Fruit fly (Drosophila melanogaster) whole organism, embryonic: ENCODE results near the gene Shmt.

ENCODE experiments used
- ATbp ChIP-seq: fragments of 200-800 bp; sonication (Bioruptor generic); optimal IDR thresholded peaks from 2 replicates; lab custom pipeline; 2017; ENCODE audit warnings: missing biosample characterization, mild to moderate bottlenecking, missing genetic modification characterization, missing genetic modification reagents
- Adf1 ChIP-seq: fragments of 200-800 bp; sonication (Bioruptor generic); IDR thresholded peaks from 2 replicates; pipeline ENCODE4 v1.3.6; 2022; ENCODE audit warnings: missing biosample characterization, missing genetic modification characterization
- CG11456 ChIP-seq: fragments of 200-800 bp; sonication (Bioruptor generic); IDR thresholded peaks from 3 replicates; pipeline ENCODE4 v1.3.6; 2022; ENCODE audit warnings: missing biosample characterization, missing genetic modification characterization
- CG12236 ChIP-seq: fragments of 200-800 bp; sonication (Bioruptor generic); optimal IDR thresholded peaks from 2 replicates; lab custom pipeline; 2016; ENCODE audit warnings: missing biosample characterization, missing genetic modification characterization
- CG12769 ChIP-seq: fragments of 200-800 bp; sonication (Bioruptor generic); optimal IDR thresholded peaks from 2 replicates; lab custom pipeline; 2019; ENCODE audit warnings: missing biosample characterization, mild to moderate bottlenecking, missing genetic modification characterization, moderate library complexity
- CG13775 ChIP-seq: fragments of 200-800 bp; sonication (Bioruptor generic); optimal IDR thresholded peaks from 3 replicates; lab custom pipeline; 2017; ENCODE audit warnings: missing biosample characterization, mild to moderate bottlenecking, missing genetic modification characterization
- CG15269 ChIP-seq: fragments of 200-800 bp; sonication (Bioruptor generic); optimal IDR thresholded peaks from 2 replicates; lab custom pipeline; 2018; ENCODE audit warnings: missing biosample characterization, mild to moderate bottlenecking, missing genetic modification characterization, moderate library complexity
- CG15601 ChIP-seq: fragments of 200-800 bp; sonication (Bioruptor generic); optimal IDR thresholded peaks from 3 replicates; lab custom pipeline; 2019; ENCODE audit warnings: missing biosample characterization, mild to moderate bottlenecking, missing genetic modification characterization, moderate library complexity
- CG15696 ChIP-seq: fragments of 200-800 bp; sonication (Bioruptor generic); optimal IDR thresholded peaks from 2 replicates; lab custom pipeline; 2019; ENCODE audit warnings: missing biosample characterization, mild to moderate bottlenecking, missing genetic modification characterization, moderate library complexity
- CG1602 ChIP-seq: fragments of 200-800 bp; sonication (Bioruptor generic); optimal IDR thresholded peaks from 3 replicates; lab custom pipeline; 2016; ENCODE audit warnings: missing biosample characterization, missing genetic modification characterization
- CG16815 ChIP-seq: fragments of 200-800 bp; sonication (Bioruptor generic); optimal IDR thresholded peaks from 3 replicates; lab custom pipeline; 2017; ENCODE audit warnings: missing biosample characterization, mild to moderate bottlenecking, missing genetic modification characterization
- CG17186 ChIP-seq: fragments of 200-800 bp; sonication (Bioruptor generic); optimal IDR thresholded peaks from 3 replicates; lab custom pipeline; 2017; ENCODE audit warnings: missing biosample characterization, missing genetic modification reagents, missing genetic modification characterization
- CG17385 ChIP-seq: fragments of 200-800 bp; sonication (Bioruptor generic); optimal IDR thresholded peaks from 3 replicates; lab custom pipeline; 2018; ENCODE audit warnings: missing biosample characterization, mild to moderate bottlenecking, missing genetic modification characterization
- CG1792 ChIP-seq: fragments of 200-800 bp; sonication (Bioruptor generic); optimal IDR thresholded peaks from 2 replicates; lab custom pipeline; 2016; ENCODE audit warnings: missing biosample characterization, missing genetic modification characterization
- CG31365 ChIP-seq: fragments of 200-800 bp; sonication (Bioruptor generic); optimal IDR thresholded peaks from 2 replicates; lab custom pipeline; 2018; ENCODE audit warnings: missing biosample characterization, mild to moderate bottlenecking, missing genetic modification characterization
- CG3407 ChIP-seq: fragments of 200-800 bp; sonication (Bioruptor generic); optimal IDR thresholded peaks from 2 replicates; lab custom pipeline; 2018; ENCODE audit warnings: missing biosample characterization, mild to moderate bottlenecking, missing genetic modification characterization
- CG4282 ChIP-seq: fragments of 200-800 bp; sonication (Bioruptor generic); optimal IDR thresholded peaks from 2 replicates; lab custom pipeline; 2016; ENCODE audit warnings: missing biosample characterization, missing genetic modification characterization
- CG4404 ChIP-seq: fragments of 200-800 bp; sonication (Bioruptor generic); IDR thresholded peaks from 2 replicates; pipeline ENCODE4 v1.3.6; 2022; ENCODE audit warnings: missing biosample characterization, missing genetic modification characterization
- CG4820 ChIP-seq: fragments of 200-800 bp; sonication (Bioruptor generic); optimal IDR thresholded peaks from 3 replicates; lab custom pipeline; 2016; ENCODE audit warnings: missing biosample characterization, missing genetic modification characterization
- CG6175 ChIP-seq: fragments of 200-800 bp; sonication (Bioruptor generic); IDR thresholded peaks from 3 replicates; pipeline ENCODE4 v1.3.6; 2022; ENCODE audit warnings: missing biosample characterization, missing genetic modification characterization
- CG8359 ChIP-seq: fragments of 200-800 bp; sonication (Bioruptor generic); optimal IDR thresholded peaks from 2 replicates; lab custom pipeline; 2017; ENCODE audit warnings: missing biosample characterization, mild to moderate bottlenecking, missing genetic modification characterization, borderline replicate concordance
- CG8924 ChIP-seq: fragments of 200-800 bp; optimal IDR thresholded peaks from 3 replicates; lab custom pipeline; 2019; ENCODE audit warnings: missing biosample characterization, mild to moderate bottlenecking, missing genetic modification characterization, moderate library complexity
- CG9437 ChIP-seq: fragments of 200-800 bp; sonication (Bioruptor generic); optimal IDR thresholded peaks from 2 replicates; lab custom pipeline; 2018; ENCODE audit warnings: missing biosample characterization, mild to moderate bottlenecking, missing genetic modification characterization
- CG9797 ChIP-seq: fragments of 200-800 bp; sonication (Bioruptor generic); optimal IDR thresholded peaks from 3 replicates; lab custom pipeline; 2018; ENCODE audit warnings: missing biosample characterization, mild to moderate bottlenecking, missing genetic modification characterization
- HLH3B ChIP-seq: fragments of 200-800 bp; sonication (Bioruptor generic); IDR thresholded peaks from 2 replicates; pipeline ENCODE4 v1.3.6; 2022; ENCODE audit warnings: missing biosample characterization, missing genetic modification characterization
- HmgZ ChIP-seq: fragments of 200-800 bp; sonication (Bioruptor generic); optimal IDR thresholded peaks from 2 replicates; lab custom pipeline; 2018; ENCODE audit warnings: missing biosample characterization, mild to moderate bottlenecking, missing genetic modification characterization
- Hsf ChIP-seq: fragments of 200-800 bp; sonication (Bioruptor generic); optimal IDR thresholded peaks from 3 replicates; lab custom pipeline; 2016; ENCODE audit warnings: missing biosample characterization, missing genetic modification characterization
- MBD-R2 ChIP-seq: fragments of 200-800 bp; sonication (Bioruptor generic); IDR thresholded peaks from 2 replicates; pipeline ENCODE4 v1.3.6; 2022; ENCODE audit warnings: missing biosample characterization, missing genetic modification characterization
- MESR4 ChIP-seq: fragments of 200-800 bp; sonication (Bioruptor generic); optimal IDR thresholded peaks from 2 replicates; lab custom pipeline; 2018; ENCODE audit warnings: missing biosample characterization, mild to moderate bottlenecking, missing genetic modification characterization, moderate library complexity
- Oli ChIP-seq: fragments of 200-800 bp; sonication (Bioruptor generic); optimal IDR thresholded peaks from 2 replicates; lab custom pipeline; 2018; ENCODE audit warnings: missing biosample characterization, mild to moderate bottlenecking, missing genetic modification characterization, moderate library complexity
- Opbp ChIP-seq: fragments of 200-800 bp; sonication (Bioruptor generic); IDR thresholded peaks from 3 replicates; pipeline ENCODE4 v1.3.6; 2022; ENCODE audit warnings: missing biosample characterization, missing genetic modification characterization; ENCODE audit not compliant: partially characterized antibody
- Stat92E ChIP-seq, 3 experiments: fragments of >200 bp in 2 of 3; fragments of 200-800 bp in 1 of 3; sonication (Bioruptor generic) in 1 of 3; optimal IDR thresholded peaks; 2 replicates each; lab custom pipeline; 2017 to 2019; ENCODE audit warnings: missing biosample characterization in 3 of 3, missing genetic modification characterization in 3 of 3, mild to moderate bottlenecking in 1 of 3, moderate library complexity in 1 of 3
- ac ChIP-seq: fragments of 200-800 bp; sonication (Bioruptor generic); optimal IDR thresholded peaks from 3 replicates; lab custom pipeline; 2017; ENCODE audit warnings: missing biosample characterization, mild to moderate bottlenecking, missing genetic modification characterization
- bbx ChIP-seq: fragments of 200-800 bp; sonication (Bioruptor generic); IDR thresholded peaks from 2 replicates; pipeline ENCODE4 v1.3.6; 2022; ENCODE audit warnings: missing biosample characterization, missing genetic modification characterization; ENCODE audit not compliant: partially characterized antibody
- cas ChIP-seq: fragments of 200-800 bp; sonication (Bioruptor generic); IDR thresholded peaks from 2 replicates; pipeline ENCODE4 v1.3.6; 2022; ENCODE audit warnings: missing biosample characterization, missing genetic modification characterization
- ems ChIP-seq: fragments of 200-800 bp; sonication (Bioruptor generic); optimal IDR thresholded peaks from 3 replicates; lab custom pipeline; 2016; ENCODE audit warnings: missing biosample characterization, missing genetic modification characterization
- fd64A ChIP-seq: fragments of 200-800 bp; sonication (Bioruptor generic); optimal IDR thresholded peaks from 3 replicates; lab custom pipeline; 2018; ENCODE audit warnings: missing biosample characterization, mild to moderate bottlenecking, missing genetic modification characterization
- fd96Cb ChIP-seq: fragments of 200-800 bp; sonication (Bioruptor generic); optimal IDR thresholded peaks from 2 replicates; lab custom pipeline; 2018; ENCODE audit warnings: missing biosample characterization, mild to moderate bottlenecking, missing genetic modification characterization, moderate library complexity
- grau ChIP-seq: fragments of 200-800 bp; optimal IDR thresholded peaks from 3 replicates; lab custom pipeline; 2019; ENCODE audit warnings: missing biosample characterization, mild to moderate bottlenecking, missing genetic modification characterization, moderate library complexity
- gsb ChIP-seq: fragments of 200-800 bp; sonication (Bioruptor generic); IDR thresholded peaks from 2 replicates; pipeline ENCODE4 v1.3.6; 2022; ENCODE audit warnings: missing biosample characterization, missing genetic modification characterization
- hb ChIP-seq: fragments of 200-800 bp; sonication (Bioruptor generic); IDR thresholded peaks from 3 replicates; pipeline ENCODE4 v1.3.6; 2022; ENCODE audit warnings: missing biosample characterization, missing genetic modification characterization; ENCODE audit not compliant: partially characterized antibody
- jigr1 ChIP-seq: fragments of 200-800 bp; sonication (Bioruptor generic); IDR thresholded peaks from 3 replicates; pipeline ENCODE4 v1.3.6; 2022; ENCODE audit warnings: missing biosample characterization, missing genetic modification characterization
- scrt ChIP-seq: fragments of 200-800 bp; sonication (Bioruptor generic); optimal IDR thresholded peaks from 2 replicates; lab custom pipeline; 2018; ENCODE audit warnings: missing biosample characterization, mild to moderate bottlenecking, missing genetic modification characterization, moderate library complexity
- sd ChIP-seq: fragments of 200-800 bp; sonication (Bioruptor generic); optimal IDR thresholded peaks from 3 replicates; lab custom pipeline; 2018; ENCODE audit warnings: missing biosample characterization, mild to moderate bottlenecking, missing genetic modification characterization, moderate library complexity
- sens ChIP-seq: fragments of 200-800 bp; sonication (Bioruptor generic); peaks from one replicate; lab custom pipeline; 2016; ENCODE audit warnings: missing biosample characterization, missing genetic modification characterization
- toy ChIP-seq: fragments of 200-800 bp; sonication (Bioruptor generic); IDR thresholded peaks from 2 replicates; pipeline ENCODE4 v1.3.6; 2022; ENCODE audit warnings: missing biosample characterization, missing genetic modification characterization
- vnd ChIP-seq: fragments of 200-800 bp; sonication (Bioruptor generic); IDR thresholded peaks from 3 replicates; pipeline ENCODE4 v1.3.6; 2022; ENCODE audit warnings: missing biosample characterization, missing genetic modification characterization; ENCODE audit not compliant: partially characterized antibody
- zfh1 ChIP-seq: fragments of 200-800 bp; sonication (Bioruptor generic); IDR thresholded peaks from 3 replicates; pipeline ENCODE4 v1.3.6; 2022; ENCODE audit warnings: missing biosample characterization, missing genetic modification characterization

Shmt gene

dm6 chrX:5900146-5901093 lies 16.2 kb downstream of the Shmt start, which contains the start of gene Act5C (continued):
- TF ChIP-seq grau (tag; lab: Kevin White, UChicago): peak; percentile 93
- peak; percentile 95 for TF ChIP-seq ems (GFP tag; lab: Kevin White, UChicago)
- TF ChIP-seq CG12769: peak; percentile 98
- peak; percentile 92 for TF ChIP-seq CG4820 (GFP tag; lab: Kevin White, UChicago)
- TF ChIP-seq ATbp (GFP tag; lab: Kevin White, UChicago): peak; percentile 94
- TF ChIP-seq CG13775 (GFP tag; lab: Kevin White, UChicago): peak; percentile 90
- TF ChIP-seq jigr1 (GFP tag; lab: Robert Waterston, UW): peak; percentile 79
- peak; percentile 57 for TF ChIP-seq MESR4 (GFP tag; lab: Kevin White, UChicago)
- TF ChIP-seq CG16815 (GFP tag; lab: Kevin White, UChicago): peak; percentile 92
- peak in 1 of 3 experiments; percentile 82 for TF ChIP-seq Stat92E (GFP tag; optimal IDR thresholded peaks at IDR 0.05; lab: Kevin White, UChicago)
- TF ChIP-seq ac (GFP tag; lab: Kevin White, UChicago): peak; percentile 96
- peak; percentile 92 for TF ChIP-seq scrt
- TF ChIP-seq CG15601: peak; percentile 86
- peak; percentile 90 for TF ChIP-seq CG17385 (GFP tag; lab: Kevin White, UChicago)
- peak; percentile 75 for TF ChIP-seq MBD-R2 (GFP tag; lab: Robert Waterston, UW)
- TF ChIP-seq CG17186 (GFP tag; lab: Kevin White, UChicago): peak; percentile 73
- peak; percentile 94 for TF ChIP-seq CG1602 (GFP tag; lab: Kevin White, UChicago)
- peak; percentile 90 for TF ChIP-seq CG4404 (GFP tag; lab: Robert Waterston, UW)
- TF ChIP-seq CG6175: peak; percentile 79
- peak; percentile 99 for TF ChIP-seq sens (GFP tag; lab: Kevin White, UChicago)
- peak; percentile 56 for TF ChIP-seq bbx
- TF ChIP-seq zfh1 (GFP tag; lab: Robert Waterston, UW): peak; percentile 97
- peak; percentile 73 for TF ChIP-seq sd (tag; lab: Kevin White, UChicago)
- TF ChIP-seq CG9797 (GFP tag; lab: Kevin White, UChicago): peak; percentile 42
- TF ChIP-seq CG12236 (GFP tag; lab: Kevin White, UChicago): peak; percentile 90
- no peak for TF ChIP-seq hb (GFP tag; lab: Robert Waterston, UW)
- peak; percentile 95 for TF ChIP-seq fd96Cb
- TF ChIP-seq CG8924 (tag; lab: Kevin White, UChicago): peak; percentile 94
- peak; percentile 74 for TF ChIP-seq toy (GFP tag; lab: Robert Waterston, UW)
- peak; percentile 85 for TF ChIP-seq fd64A (GFP tag; lab: Kevin White, UChicago)
- peak; percentile 94 for TF ChIP-seq CG15269 (tag; lab: Kevin White, UChicago)
- peak; percentile 86 for TF ChIP-seq CG8359
- no peak for TF ChIP-seq Opbp (GFP tag; lab: Robert Waterston, UW)
- peak; percentile 92 for TF ChIP-seq CG1792 (GFP tag; lab: Kevin White, UChicago)
- TF ChIP-seq CG31365: peak; percentile 86
- peak; percentile 95 for TF ChIP-seq Oli
- TF ChIP-seq gsb (GFP tag; lab: Robert Waterston, UW): peak; percentile 86
- peak; percentile 94 for TF ChIP-seq HLH3B (GFP tag; lab: Robert Waterston, UW)
- TF ChIP-seq CG15696 (tag; lab: Kevin White, UChicago): peak; percentile 95
- TF ChIP-seq CG11456 (GFP tag; lab: Robert Waterston, UW): peak; percentile 90
- TF ChIP-seq HmgZ (tag; lab: Kevin White, UChicago): peak; percentile 90
- TF ChIP-seq Hsf (GFP tag; lab: Kevin White, UChicago): peak; percentile 95
- TF ChIP-seq Adf1 (GFP tag; lab: Robert Waterston, UW): peak; percentile 58
- TF ChIP-seq CG3407 (GFP tag; lab: Kevin White, UChicago): peak; percentile 92
- peak; percentile 76 for TF ChIP-seq cas (GFP tag; lab: Robert Waterston, UW)
- peak; percentile 79 for TF ChIP-seq CG4282 (GFP tag; lab: Kevin White, UChicago)
- peak; percentile 86 for TF ChIP-seq CG9437
- no peak for TF ChIP-seq vnd (GFP tag; lab: Robert Waterston, UW)
